Fruit fly (Drosophila melanogaster) whole organism, embryonic: ENCODE measurements around the gene phol.

Source experiments
- Abd-B ChIP-seq: fragments of 200-800 bp; sonication (Bioruptor generic); optimal IDR thresholded peaks from 2 replicates; lab custom pipeline; 2018; ENCODE audit warnings: missing biosample characterization, mild to moderate bottlenecking, missing genetic modification characterization, moderate library complexity
- Adf1 ChIP-seq: fragments of 200-800 bp; sonication (Bioruptor generic); IDR thresholded peaks from 2 replicates; pipeline ENCODE4 v1.3.6; 2022; ENCODE audit warnings: missing biosample characterization, missing genetic modification characterization
- CG10267 ChIP-seq: fragments of 200-800 bp; sonication (Bioruptor generic); optimal IDR thresholded peaks from 2 replicates; lab custom pipeline; 2018; ENCODE audit warnings: missing biosample characterization, mild to moderate bottlenecking, missing genetic modification characterization, moderate library complexity
- CG10959 ChIP-seq: fragments of 200-800 bp; sonication (Bioruptor generic); IDR thresholded peaks from 2 replicates; pipeline ENCODE4 v1.3.6; 2022; ENCODE audit warnings: missing biosample characterization, missing genetic modification characterization
- CG11247 ChIP-seq: fragments of 200-800 bp; sonication (Bioruptor generic); IDR thresholded peaks from 2 replicates; pipeline ENCODE4 v1.3.6; 2022; ENCODE audit warnings: missing biosample characterization, missing genetic modification characterization
- CG12071 ChIP-seq: fragments of 200-800 bp; sonication (Bioruptor generic); optimal IDR thresholded peaks from 3 replicates; lab custom pipeline; 2018; ENCODE audit warnings: missing biosample characterization, mild to moderate bottlenecking, missing genetic modification characterization
- CG14441 ChIP-seq: fragments of 200-800 bp; sonication (Bioruptor generic); IDR thresholded peaks from 2 replicates; pipeline ENCODE4 v1.3.6; 2022; ENCODE audit warnings: missing biosample characterization, missing genetic modification characterization
- CG14860 ChIP-seq: fragments of 200-800 bp; sonication (Bioruptor generic); IDR thresholded peaks from 3 replicates; pipeline ENCODE4 v1.3.6; 2022; ENCODE audit warnings: missing biosample characterization, missing genetic modification characterization; ENCODE audit not compliant: partially characterized antibody
- CG14965 ChIP-seq: fragments of 200-800 bp; sonication (Bioruptor generic); optimal IDR thresholded peaks from 2 replicates; lab custom pipeline; 2016; ENCODE audit warnings: missing biosample characterization, missing genetic modification characterization, borderline replicate concordance
- CG15479 ChIP-seq: fragments of 200-800 bp; sonication (Bioruptor generic); optimal IDR thresholded peaks from 3 replicates; lab custom pipeline; 2019; ENCODE audit warnings: missing biosample characterization, mild to moderate bottlenecking, missing genetic modification characterization, moderate library complexity
- CG16815 ChIP-seq: fragments of 200-800 bp; sonication (Bioruptor generic); optimal IDR thresholded peaks from 3 replicates; lab custom pipeline; 2017; ENCODE audit warnings: missing biosample characterization, mild to moderate bottlenecking, missing genetic modification characterization
- CG17328 ChIP-seq: fragments of 200-800 bp; sonication (Bioruptor generic); IDR thresholded peaks from 2 replicates; pipeline ENCODE4 v1.3.6; 2022; ENCODE audit warnings: missing biosample characterization, missing genetic modification characterization
- CG32532 ChIP-seq: fragments of 200-800 bp; sonication (Bioruptor generic); IDR thresholded peaks from 2 replicates; pipeline ENCODE4 v1.3.6; 2022; ENCODE audit warnings: missing biosample characterization, missing genetic modification characterization
- CG5245 ChIP-seq: fragments of 200-800 bp; sonication (Bioruptor generic); optimal IDR thresholded peaks from 3 replicates; lab custom pipeline; 2016; ENCODE audit warnings: missing biosample characterization, missing genetic modification characterization
- CG6813 ChIP-seq: fragments of 200-800 bp; sonication (Bioruptor generic); optimal IDR thresholded peaks from 2 replicates; lab custom pipeline; 2017; ENCODE audit warnings: missing biosample characterization, missing genetic modification characterization, mild to moderate bottlenecking, moderate library complexity, missing genetic modification reagents
- CG7745 ChIP-seq: fragments of 200-800 bp; sonication (Bioruptor generic); optimal IDR thresholded peaks from 2 replicates; lab custom pipeline; 2018; ENCODE audit warnings: missing biosample characterization, mild to moderate bottlenecking, missing genetic modification characterization, moderate library complexity
- CG7786 ChIP-seq: fragments of 200-800 bp; sonication (Bioruptor generic); optimal IDR thresholded peaks from 2 replicates; lab custom pipeline; 2016; ENCODE audit warnings: missing biosample characterization, missing genetic modification characterization
- CG7963 ChIP-seq: fragments of 200-800 bp; sonication (Bioruptor generic); IDR thresholded peaks from 3 replicates; pipeline ENCODE4 v1.3.6; 2022; ENCODE audit warnings: missing biosample characterization, missing genetic modification characterization; ENCODE audit not compliant: partially characterized antibody
- CG8478 ChIP-seq: fragments of >200 bp; optimal IDR thresholded peaks from 2 replicates; lab custom pipeline; 2018
- CG8944 ChIP-seq: fragments of 200-800 bp; sonication (Bioruptor generic); optimal IDR thresholded peaks from 3 replicates; lab custom pipeline; 2016; ENCODE audit warnings: missing biosample characterization, missing genetic modification characterization
- CHES-1-like ChIP-seq: fragments of 200-800 bp; sonication (Bioruptor generic); optimal IDR thresholded peaks from 2 replicates; lab custom pipeline; 2016; ENCODE audit warnings: missing biosample characterization, missing genetic modification characterization
- Camta ChIP-seq: fragments of 200-800 bp; sonication (Bioruptor generic); optimal IDR thresholded peaks from 2 replicates; lab custom pipeline; 2016; ENCODE audit warnings: missing biosample characterization, missing genetic modification characterization
- CkIIα-i1 ChIP-seq: fragments of 200-800 bp; sonication (Bioruptor generic); IDR thresholded peaks from 2 replicates; pipeline ENCODE4 v1.3.6; 2022; ENCODE audit warnings: missing biosample characterization, missing genetic modification characterization
- Dp ChIP-seq: fragments of 200-800 bp; sonication (Bioruptor generic); optimal IDR thresholded peaks from 2 replicates; lab custom pipeline; 2018; ENCODE audit warnings: missing biosample characterization, mild to moderate bottlenecking, missing genetic modification characterization, moderate library complexity
- HHEX ChIP-seq: fragments of 200-800 bp; sonication (Bioruptor generic); optimal IDR thresholded peaks from 3 replicates; lab custom pipeline; 2017; ENCODE audit warnings: missing biosample characterization, mild to moderate bottlenecking, missing genetic modification characterization, missing genetic modification reagents
- HLH4C ChIP-seq: fragments of 200-800 bp; sonication (Bioruptor generic); IDR thresholded peaks from 3 replicates; pipeline ENCODE4 v1.3.6; 2022; ENCODE audit warnings: missing biosample characterization, missing genetic modification characterization; ENCODE audit not compliant: partially characterized antibody
- Hr3 ChIP-seq: fragments of 200-800 bp; sonication (Bioruptor generic); optimal IDR thresholded peaks from 3 replicates; lab custom pipeline; 2016; ENCODE audit warnings: missing biosample characterization, missing genetic modification characterization
- Hr39 ChIP-seq: fragments of >200 bp; optimal IDR thresholded peaks from 2 replicates; lab custom pipeline; 2017
- NK7.1 ChIP-seq: fragments of 200-800 bp; sonication (Bioruptor generic); optimal IDR thresholded peaks from 3 replicates; lab custom pipeline; 2016; ENCODE audit warnings: missing biosample characterization, missing genetic modification characterization
- Sin3A ChIP-seq: fragments of >200 bp; optimal IDR thresholded peaks from 2 replicates; lab custom pipeline; 2018
- Tbp ChIP-seq: fragments of >200 bp; optimal IDR thresholded peaks from 2 replicates; lab custom pipeline; 2018; ENCODE audit warnings: missing biosample characterization, missing genetic modification characterization
- Vsx1 ChIP-seq: fragments of 200-800 bp; sonication (Bioruptor generic); optimal IDR thresholded peaks from 2 replicates; lab custom pipeline; 2017; ENCODE audit warnings: missing biosample characterization, mild to moderate bottlenecking, missing genetic modification characterization, missing genetic modification reagents
- Xrp1 ChIP-seq: fragments of 200-800 bp; sonication (Bioruptor generic); IDR thresholded peaks from 2 replicates; pipeline ENCODE4 v1.3.6; 2022; ENCODE audit warnings: missing biosample characterization, missing genetic modification characterization
- btn ChIP-seq: fragments of 200-800 bp; sonication (Bioruptor generic); optimal IDR thresholded peaks from 2 replicates; lab custom pipeline; 2016; ENCODE audit warnings: missing biosample characterization, missing genetic modification characterization
- cas ChIP-seq: fragments of 200-800 bp; sonication (Bioruptor generic); IDR thresholded peaks from 2 replicates; pipeline ENCODE4 v1.3.6; 2022; ENCODE audit warnings: missing biosample characterization, missing genetic modification characterization
- dmrt11E ChIP-seq: fragments of 200-800 bp; sonication (Bioruptor generic); optimal IDR thresholded peaks from 3 replicates; lab custom pipeline; 2018; ENCODE audit warnings: missing biosample characterization, mild to moderate bottlenecking, missing genetic modification characterization, moderate library complexity
- ftz-f1 ChIP-seq: fragments of 200-800 bp; sonication (Bioruptor generic); optimal IDR thresholded peaks from 2 replicates; lab custom pipeline; 2016; ENCODE audit warnings: missing biosample characterization, missing genetic modification characterization
- gt ChIP-seq: fragments of 200-800 bp; sonication (Bioruptor generic); IDR thresholded peaks from 2 replicates; pipeline ENCODE4 v1.3.6; 2022; ENCODE audit warnings: missing biosample characterization, missing genetic modification characterization
- her ChIP-seq: fragments of 200-800 bp; sonication (Bioruptor generic); optimal IDR thresholded peaks from 2 replicates; lab custom pipeline; 2016; ENCODE audit warnings: missing biosample characterization, missing genetic modification characterization
- knrl ChIP-seq: fragments of 200-800 bp; sonication (Bioruptor generic); IDR thresholded peaks from 3 replicates; pipeline ENCODE4 v1.3.6; 2022; ENCODE audit warnings: missing biosample characterization, missing genetic modification characterization; ENCODE audit not compliant: partially characterized antibody
- lov ChIP-seq, 2 experiments: fragments of 200-800 bp in 1 of 2; fragments of >200 bp in 1 of 2; sonication (Bioruptor generic) in 1 of 2; IDR thresholded peaks in 1 of 2; optimal IDR thresholded peaks in 1 of 2; 2 replicates in 1 of 2; 3 replicates in 1 of 2; pipeline versions ENCODE4 v1.3.6 to Lab custom; 2017 to 2022; ENCODE audit warnings: missing biosample characterization in 1 of 2, missing genetic modification characterization in 1 of 2
- nerfin-2 ChIP-seq: fragments of 200-800 bp; sonication (Bioruptor generic); IDR thresholded peaks from 2 replicates; pipeline ENCODE4 v1.3.6; 2022; ENCODE audit warnings: missing biosample characterization, missing genetic modification characterization; ENCODE audit not compliant: partially characterized antibody
- pum ChIP-seq: fragments of 200-800 bp; sonication (Bioruptor generic); optimal IDR thresholded peaks from 2 replicates; lab custom pipeline; 2016; ENCODE audit warnings: missing biosample characterization, missing genetic modification characterization
- ro ChIP-seq: fragments of 200-800 bp; sonication (Bioruptor generic); IDR thresholded peaks from 2 replicates; pipeline ENCODE4 v1.3.6; 2022; ENCODE audit warnings: missing biosample characterization, missing genetic modification characterization
- schlank ChIP-seq: fragments of 200-800 bp; sonication (Bioruptor generic); optimal IDR thresholded peaks from 2 replicates; lab custom pipeline; 2018; ENCODE audit warnings: missing biosample characterization, mild to moderate bottlenecking, missing genetic modification characterization
- scrt ChIP-seq: fragments of 200-800 bp; sonication (Bioruptor generic); optimal IDR thresholded peaks from 2 replicates; lab custom pipeline; 2018; ENCODE audit warnings: missing biosample characterization, mild to moderate bottlenecking, missing genetic modification characterization, moderate library complexity
- shn ChIP-seq: fragments of 200-800 bp; sonication (Bioruptor generic); optimal IDR thresholded peaks from 3 replicates; lab custom pipeline; 2016; ENCODE audit warnings: missing biosample characterization, missing genetic modification characterization
- sr ChIP-seq: fragments of 200-800 bp; sonication (Bioruptor generic); IDR thresholded peaks from 3 replicates; pipeline ENCODE4 v1.3.6; 2022; ENCODE audit warnings: missing biosample characterization, missing genetic modification characterization
- tin ChIP-seq: fragments of 200-800 bp; sonication (Bioruptor generic); optimal IDR thresholded peaks from 3 replicates; lab custom pipeline; 2016; ENCODE audit warnings: missing biosample characterization, missing genetic modification characterization
- toy ChIP-seq: fragments of 200-800 bp; sonication (Bioruptor generic); IDR thresholded peaks from 2 replicates; pipeline ENCODE4 v1.3.6; 2022; ENCODE audit warnings: missing biosample characterization, missing genetic modification characterization
- wdn ChIP-seq: fragments of 200-800 bp; sonication (Bioruptor generic); IDR thresholded peaks from 2 replicates; pipeline ENCODE4 v1.3.6; 2022; ENCODE audit warnings: missing biosample characterization, missing genetic modification characterization

The phol gene

dm6 chr3L:9441907-9442479, 14.1 kb downstream of the phol start, which contains the start of the genes Bet3 and Nf-YA:
Bet3 (minus strand) TSS chr3L:9442267.
Nf-YA (minus strand) TSS chr3L:9442267.
- TF ChIP-seq tin (GFP tag; lab: Kevin White, UChicago) = peak; percentile 72
- no peak for TF ChIP-seq lov (optimal IDR thresholded peaks at IDR 0.05; lab: Kevin White, UChicago)
- TF ChIP-seq lov (GFP tag; IDR thresholded peaks at IDR 0.05; lab: Robert Waterston, UW) = 0 out of 3 replicates have a peak, but pooled peaks have one; percentile 24
- peak; percentile 69 for TF ChIP-seq HLH4C (GFP tag; lab: Robert Waterston, UW)
- TF ChIP-seq wdn (GFP tag; lab: Robert Waterston, UW) = peak; percentile 26; the same call in 1 of the 2 replicates
- peak; percentile 63 for TF ChIP-seq CHES-1-like (GFP tag; lab: Kevin White, UChicago)
- TF ChIP-seq CG7745 (tag; lab: Kevin White, UChicago) = no peak
- TF ChIP-seq HHEX (GFP tag; lab: Kevin White, UChicago) = peak; percentile 12
- TF ChIP-seq shn (GFP tag; lab: Kevin White, UChicago) = peak; percentile 29
- no peak for TF ChIP-seq sr (GFP tag; lab: Robert Waterston, UW)
- peak; percentile 20 for TF ChIP-seq scrt (GFP tag; lab: Kevin White, UChicago)
- no peak for TF ChIP-seq gt (GFP tag; lab: Robert Waterston, UW)
- TF ChIP-seq CG5245 (GFP tag; lab: Kevin White, UChicago) = no peak
- peak; percentile 88 for TF ChIP-seq Abd-B (GFP tag; lab: Kevin White, UChicago)
- TF ChIP-seq ftz-f1 = no peak
- TF ChIP-seq Camta (GFP tag; lab: Kevin White, UChicago) = peak; percentile 53
- no peak for TF ChIP-seq btn (GFP tag; lab: Kevin White, UChicago)
- peak; percentile 69 for TF ChIP-seq CG8944 (GFP tag; lab: Kevin White, UChicago)
- peak; percentile 31; the same call in 1 of the 2 replicates for TF ChIP-seq CG17328 (GFP tag; lab: Robert Waterston, UW)
- no peak for TF ChIP-seq CkIIα-i1 (GFP tag; lab: Robert Waterston, UW)
- TF ChIP-seq Hr39 (lab: Kevin White, UChicago) = no peak
- peak; percentile 38 for TF ChIP-seq Sin3A (lab: Kevin White, UChicago)
- TF ChIP-seq CG12071 = no peak
- TF ChIP-seq nerfin-2 (GFP tag; lab: Robert Waterston, UW) = peak; percentile 72
- no peak for TF ChIP-seq CG14965 (GFP tag; lab: Kevin White, UChicago)
- peak; percentile 56 for TF ChIP-seq CG10267 (tag; lab: Kevin White, UChicago)
- TF ChIP-seq CG6813 = no peak
- peak; percentile 50 for TF ChIP-seq Hr3
- no peak for TF ChIP-seq toy (GFP tag; lab: Robert Waterston, UW)
- TF ChIP-seq CG10959 = no peak
- TF ChIP-seq CG16815 (GFP tag; lab: Kevin White, UChicago) = no peak
- TF ChIP-seq dmrt11E (tag; lab: Kevin White, UChicago) = peak; percentile 35
- TF ChIP-seq CG11247 (GFP tag; lab: Robert Waterston, UW) = peak; percentile 61
- peak; percentile 76 for TF ChIP-seq pum (GFP tag; lab: Kevin White, UChicago)
- peak; percentile 84 for TF ChIP-seq CG14860 (GFP tag; lab: Robert Waterston, UW)
- no peak for TF ChIP-seq cas (GFP tag; lab: Robert Waterston, UW)
- TF ChIP-seq knrl = peak; percentile 90
- peak; percentile 46 for TF ChIP-seq Dp (GFP tag; lab: Kevin White, UChicago)
- TF ChIP-seq CG7963 = peak; percentile 72; the same call in 2 of the 3 replicates
- TF ChIP-seq CG15479 (GFP tag; lab: Kevin White, UChicago) = no peak
- TF ChIP-seq CG14441 = peak; percentile 59
- TF ChIP-seq ro (GFP tag; lab: Robert Waterston, UW) = no peak
- peak; percentile 51 for TF ChIP-seq CG7786 (GFP tag; lab: Kevin White, UChicago)
- peak; percentile 36 for TF ChIP-seq her (GFP tag; lab: Kevin White, UChicago)
- peak; percentile 37; the same call in 1 of the 2 replicates for TF ChIP-seq Xrp1
- TF ChIP-seq schlank (tag; lab: Kevin White, UChicago) = no peak
- no peak for TF ChIP-seq Adf1 (GFP tag; lab: Robert Waterston, UW)
- TF ChIP-seq Tbp (GFP tag; lab: Kevin White, UChicago) = no peak
- TF ChIP-seq CG32532 = peak; percentile 72
- TF ChIP-seq CG8478 (lab: Kevin White, UChicago) = no peak
- TF ChIP-seq Vsx1 = no peak
- no peak for TF ChIP-seq NK7.1 (GFP tag; lab: Kevin White, UChicago)
